Fruit fly (Drosophila melanogaster): Measurements from ENCODE around the gene CG32669.

dm6 chrX:10814113-10814512 is 30.8 kb downstream of the CG32669 start:
- TF ChIP-seq Ets98B (GFP tag; IDR thresholded peaks at IDR 0.05) (peak; percentile 64), CG14655 (GFP tag; optimal IDR thresholded peaks at IDR 0.05) (no peak), CG17806 (tag; optimal IDR thresholded peaks at IDR 0.05) (no peak), CG8159 (tag; optimal IDR thresholded peaks at IDR 0.05) (no peak)
